Worm (Caenorhabditis elegans) whole organism, late embryonic: ENCODE results near the gene clc-8.

Experiments
- ceh-24 ChIP-seq: sonication (generic microtip); optimal IDR thresholded peaks from 2 replicates; lab custom pipeline; 2016; ENCODE audit warnings: mild to moderate bottlenecking, missing genetic modification characterization, missing compliant biosample characterization
- ceh-30 ChIP-seq: fragments of 150-350 bp; optimal IDR thresholded peaks from 2 replicates; lab custom pipeline; 2014; ENCODE audit warnings: missing biosample characterization, missing genetic modification characterization
- che-1 ChIP-seq: sonication (generic microtip); optimal IDR thresholded peaks from 2 replicates; lab custom pipeline; 2016; ENCODE audit warnings: mild to moderate bottlenecking, missing genetic modification characterization, missing compliant biosample characterization
- ets-4 ChIP-seq: sonication (generic microtip); optimal IDR thresholded peaks from 2 replicates; lab custom pipeline; 2016; ENCODE audit warnings: missing genetic modification characterization, missing compliant biosample characterization
- hlh-6 ChIP-seq: sonication (generic microtip); optimal IDR thresholded peaks from 2 replicates; lab custom pipeline; 2016; ENCODE audit warnings: missing genotype, missing genetic modification characterization, missing compliant biosample characterization
- lim-6 ChIP-seq: sonication (generic microtip); optimal IDR thresholded peaks from 2 replicates; lab custom pipeline; 2016; ENCODE audit warnings: missing genetic modification characterization, missing compliant biosample characterization
- pha-4 ChIP-seq: fragments of 150-350 bp; optimal IDR thresholded peaks from 2 replicates; lab custom pipeline; 2018; ENCODE audit warnings: missing biosample characterization, missing genetic modification reagents, missing genetic modification characterization
- unc-55 ChIP-seq: sonication (generic microtip); optimal IDR thresholded peaks from 2 replicates; lab custom pipeline; 2017; ENCODE audit warnings: missing biosample characterization, missing genetic modification reagents, missing genetic modification characterization

ce11 chrIV:14423194-14423593 lies 29.3 kb downstream of the clc-8 start, which contains the start of gene F55B11.2:
- no peak for TF ChIP-seq ceh-30 (tag; lab: Kevin White, UChicago)
- no peak for TF ChIP-seq che-1 (tag; lab: Kevin White, UChicago)
- no peak for TF ChIP-seq unc-55 (GFP tag; lab: Kevin White, UChicago)
- no peak for TF ChIP-seq hlh-6 (tag; lab: Kevin White, UChicago)
- TF ChIP-seq ets-4 (tag; lab: Kevin White, UChicago): no peak
- no peak for TF ChIP-seq pha-4 (tag; lab: Kevin White, UChicago)
- no peak for TF ChIP-seq ceh-24
- no peak for TF ChIP-seq lim-6 (tag; lab: Kevin White, UChicago)
